Fruit fly (Drosophila melanogaster): Measurements from ENCODE around the gene CG6153.

DNA sequence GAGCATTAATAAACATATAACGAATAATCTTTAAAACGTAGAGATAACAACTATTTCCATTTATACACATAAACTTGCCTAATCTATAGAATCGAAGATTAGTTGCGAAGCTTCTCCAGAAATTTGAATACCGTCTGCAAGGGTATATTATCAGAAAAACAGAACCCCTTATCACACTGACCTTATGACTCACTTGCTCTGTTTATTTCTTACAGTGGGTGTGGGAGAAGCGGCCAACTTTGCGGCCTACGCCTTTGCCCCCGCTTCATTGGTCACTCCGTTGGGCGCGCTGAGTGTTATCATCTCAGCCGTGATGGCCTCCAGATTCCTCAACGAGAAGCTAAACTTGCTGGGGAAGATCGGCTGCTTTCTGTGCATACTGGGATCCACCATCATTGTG is 12.6 kb downstream of the CG6153 start:
- no peak for TF ChIP-seq dl (GFP tag; optimal IDR thresholded peaks at IDR 0.05; ENCODE audit: insufficient read depth in 1 of 2, partially characterized antibody in 2 of 2)
- TF ChIP-seq Dfd (GFP tag; optimal IDR thresholded peaks at IDR 0.05): no peak
- TF ChIP-seq dmrt93B (GFP tag; optimal IDR thresholded peaks at IDR 0.05): no peak
- no peak for TF ChIP-seq usp (GFP tag; optimal IDR thresholded peaks at IDR 0.05)
- TF ChIP-seq OdsH (GFP tag; optimal IDR thresholded peaks at IDR 0.05): no peak
- no peak for TF ChIP-seq br (GFP tag; optimal IDR thresholded peaks at IDR 0.05)
